Worm (Caenorhabditis elegans) whole organism, L4 larva: ENCODE results near the gene srd-55.

Experiments used
- arid-1 ChIP-seq: fragments of 200-800 bp; sonication (Bioruptor generic); conservative IDR thresholded peaks from 2 replicates; pipeline ENCODE4 v1.3.6; 2022; ENCODE audit warnings: missing genetic modification reagents, missing genetic modification characterization, missing compliant biosample characterization
- ceh-44 ChIP-seq: fragments of 200-800 bp; sonication (Bioruptor generic); IDR thresholded peaks from 2 replicates; pipeline ENCODE4 v1.3.6; 2022; ENCODE audit warnings: missing genetic modification reagents, missing genetic modification characterization, missing compliant biosample characterization
- ceh-62 ChIP-seq: sonication (generic microtip); optimal IDR thresholded peaks from 2 replicates; lab custom pipeline; 2017; ENCODE audit warnings: missing biosample characterization, missing genetic modification characterization
- ceh-82 ChIP-seq: sonication (generic microtip); optimal IDR thresholded peaks from 2 replicates; lab custom pipeline; 2017; ENCODE audit warnings: missing biosample characterization, missing genetic modification characterization
- daf-19 ChIP-seq: fragments of 200-800 bp; sonication (Bioruptor generic); conservative IDR thresholded peaks from 2 replicates; pipeline ENCODE4 v1.3.6; 2022; ENCODE audit warnings: missing genetic modification characterization, missing compliant biosample characterization
- dmd-6 ChIP-seq: fragments of 200-800 bp; sonication (Bioruptor generic); IDR thresholded peaks from 2 replicates; pipeline ENCODE4 v1.3.6; 2022; ENCODE audit warnings: missing genetic modification reagents, missing genetic modification characterization, missing compliant biosample characterization
- dmd-9 ChIP-seq: fragments of 200-800 bp; sonication (Bioruptor generic); IDR thresholded peaks from 2 replicates; pipeline ENCODE4 v1.3.6; 2022; ENCODE audit warnings: missing genetic modification reagents, missing genetic modification characterization, missing compliant biosample characterization
- dpl-1 ChIP-seq: fragments of 150-350 bp; optimal IDR thresholded peaks from 2 replicates; lab custom pipeline; 2014; ENCODE audit warnings: missing biosample characterization, missing genetic modification reagents, missing genetic modification characterization
- duxl-1 ChIP-seq: sonication (generic microtip); optimal IDR thresholded peaks from 2 replicates; lab custom pipeline; 2016; ENCODE audit warnings: mild to moderate bottlenecking, missing genetic modification characterization, moderate library complexity, missing compliant biosample characterization; ENCODE audit not compliant: poor library complexity
- dve-1 ChIP-seq: sonication (generic microtip); optimal IDR thresholded peaks from 2 replicates; lab custom pipeline; 2017; ENCODE audit warnings: antibody characterized with exemption, mild to moderate bottlenecking, missing genetic modification characterization, missing compliant biosample characterization; ENCODE audit not compliant: insufficient read depth
- egl-43 ChIP-seq: fragments of 200-800 bp; sonication (Bioruptor generic); IDR thresholded peaks from 2 replicates; pipeline ENCODE4 v1.3.6; 2022; ENCODE audit warnings: missing genetic modification reagents, missing genetic modification characterization, missing compliant biosample characterization
- fkh-10 ChIP-seq: fragments of 150-350 bp; optimal IDR thresholded peaks from 2 replicates; lab custom pipeline; 2014; ENCODE audit warnings: missing biosample characterization, missing genetic modification reagents, missing genetic modification characterization
- fos-1 ChIP-seq: fragments of 150-350 bp; optimal IDR thresholded peaks from 2 replicates; lab custom pipeline; 2014; ENCODE audit warnings: missing biosample characterization, missing genetic modification characterization
- hif-1 ChIP-seq, 2 experiments: sonication (generic microtip); optimal IDR thresholded peaks; 2 replicates each; lab custom pipeline; 2016 to 2017; ENCODE audit warnings: missing compliant biosample characterization in 2 of 2, missing genetic modification characterization in 2 of 2, missing genetic modification reagents in 2 of 2, missing genotype in 2 of 2, mild to moderate bottlenecking in 1 of 2
- hlh-11 ChIP-seq: fragments of 200-800 bp; sonication (Bioruptor generic); optimal IDR thresholded peaks from 2 replicates; lab custom pipeline; 2018; ENCODE audit warnings: mild to moderate bottlenecking, missing genetic modification characterization, missing compliant biosample characterization
- lin-38 ChIP-seq: fragments of 200-800 bp; sonication (Bioruptor generic); IDR thresholded peaks from 2 replicates; pipeline ENCODE4 v1.3.6; 2022; ENCODE audit warnings: missing genetic modification reagents, missing genetic modification characterization, missing compliant biosample characterization
- lsy-2 ChIP-seq, 2 experiments: fragments of 150-350 bp in 1 of 2; sonication (generic microtip) in 1 of 2; optimal IDR thresholded peaks; 2 replicates each; lab custom pipeline; 2014 to 2017; ENCODE audit warnings: missing biosample characterization in 2 of 2, missing genetic modification characterization in 2 of 2
- mep-1 ChIP-seq: fragments of 150-350 bp; sonication (generic microtip); optimal IDR thresholded peaks from 3 replicates; lab custom pipeline; 2014; ENCODE audit warnings: missing biosample characterization, missing genetic modification characterization
- mes-2 ChIP-seq: sonication (generic microtip); optimal IDR thresholded peaks from 2 replicates; lab custom pipeline; 2016; ENCODE audit warnings: missing genotype, mild to moderate bottlenecking, missing genetic modification characterization, missing compliant biosample characterization; ENCODE audit not compliant: poor library complexity, severe bottlenecking
- nhr-10 ChIP-seq: fragments of 150-350 bp; optimal IDR thresholded peaks from 2 replicates; lab custom pipeline; 2014; ENCODE audit warnings: missing biosample characterization, missing genetic modification characterization
- nhr-11 ChIP-seq: fragments of 150-350 bp; optimal IDR thresholded peaks from 2 replicates; lab custom pipeline; 2014; ENCODE audit warnings: missing biosample characterization, missing genetic modification characterization
- nhr-28 ChIP-seq: fragments of 150-350 bp; optimal IDR thresholded peaks from 2 replicates; lab custom pipeline; 2014; ENCODE audit warnings: missing biosample characterization, missing genetic modification characterization
- nhr-48 ChIP-seq: sonication (generic microtip); optimal IDR thresholded peaks from 2 replicates; lab custom pipeline; 2016; ENCODE audit warnings: mild to moderate bottlenecking, missing genetic modification characterization, missing compliant biosample characterization
- nhr-6 ChIP-seq: fragments of 150-350 bp; optimal IDR thresholded peaks from 2 replicates; lab custom pipeline; 2014; ENCODE audit warnings: missing biosample characterization, missing genetic modification characterization
- pha-4 ChIP-seq, 2 experiments: fragments of 150-350 bp in 1 of 2; fragments of 200-800 bp in 1 of 2; sonication (Bioruptor generic) in 1 of 2; IDR thresholded peaks in 1 of 2; optimal IDR thresholded peaks in 1 of 2; 2 replicates each; pipeline versions ENCODE4 v1.3.6 to Lab custom; 2014 to 2022; ENCODE audit warnings: missing genetic modification characterization in 2 of 2, missing genetic modification reagents in 2 of 2, missing biosample characterization in 1 of 2, missing compliant biosample characterization in 1 of 2
- php-3 ChIP-seq: fragments of 200-800 bp; sonication (Bioruptor generic); IDR thresholded peaks from 2 replicates; pipeline ENCODE4 v1.3.6; 2022; ENCODE audit warnings: missing genetic modification reagents, missing genetic modification characterization, missing compliant biosample characterization
- pqm-1 ChIP-seq: sonication (generic microtip); optimal IDR thresholded peaks from 2 replicates; lab custom pipeline; 2017; ENCODE audit warnings: missing biosample characterization, missing genetic modification characterization
- saeg-2 ChIP-seq: fragments of 200-800 bp; sonication (Bioruptor generic); IDR thresholded peaks from 2 replicates; pipeline ENCODE4 v1.3.6; 2022; ENCODE audit warnings: missing genetic modification reagents, missing genetic modification characterization, missing compliant biosample characterization
- sdz-12 ChIP-seq: fragments of 200-800 bp; sonication (Bioruptor generic); optimal IDR thresholded peaks from 2 replicates; lab custom pipeline; 2018; ENCODE audit warnings: mild to moderate bottlenecking, missing genetic modification characterization, missing compliant biosample characterization
- spr-1 ChIP-seq: sonication (generic microtip); optimal IDR thresholded peaks from 2 replicates; lab custom pipeline; 2016; ENCODE audit warnings: mild to moderate bottlenecking, missing genetic modification characterization, missing compliant biosample characterization
- unc-130 ChIP-seq: sonication (generic microtip); optimal IDR thresholded peaks from 2 replicates; lab custom pipeline; 2016; ENCODE audit warnings: missing genetic modification reagents, missing genetic modification characterization, missing compliant biosample characterization
- unc-62 ChIP-seq, 3 experiments: fragments of 150-350 bp in 1 of 3; sonication (generic microtip); optimal IDR thresholded peaks in 2 of 3; peaks in 1 of 3; 1 replicate in 1 of 3; 2 replicates in 2 of 3; lab custom pipeline; 2014 to 2017; ENCODE audit warnings: missing biosample characterization in 3 of 3, missing genetic modification characterization in 3 of 3, missing genetic modification reagents in 3 of 3, missing genotype in 1 of 3
- vab-7 ChIP-seq: fragments of 200-800 bp; sonication (Bioruptor generic); IDR thresholded peaks from 2 replicates; pipeline ENCODE4 v1.3.6; 2022; ENCODE audit warnings: missing genetic modification reagents, missing genetic modification characterization, missing compliant biosample characterization
- zfp-2 ChIP-seq: sonication (generic microtip); optimal IDR thresholded peaks from 2 replicates; lab custom pipeline; 2016; ENCODE audit warnings: mild to moderate bottlenecking, missing genetic modification characterization, missing compliant biosample characterization
- zfp-3 ChIP-seq: fragments of 200-800 bp; sonication (Bioruptor generic); conservative IDR thresholded peaks from 2 replicates; pipeline ENCODE4 v1.3.6; 2022; ENCODE audit warnings: missing genetic modification reagents, missing genetic modification characterization, missing compliant biosample characterization
- zip-2 ChIP-seq: fragments of 150-350 bp; optimal IDR thresholded peaks from 2 replicates; lab custom pipeline; 2014; ENCODE audit warnings: missing biosample characterization, missing genetic modification characterization
- ztf-7 ChIP-seq: fragments of 150-350 bp; optimal IDR thresholded peaks from 2 replicates; lab custom pipeline; 2014; ENCODE audit warnings: missing biosample characterization, missing genetic modification characterization

The srd-55 gene

ce11 chrII:7397273-7397840 lies 10.9 kb upstream of the srd-55 start:
- TF ChIP-seq pha-4 (GFP tag; IDR thresholded peaks at IDR 0.05; lab: Robert Waterston, UW) (no peak), pha-4 (tag; optimal IDR thresholded peaks at IDR 0.05; lab: Kevin White, UChicago) (no peak), hlh-11 (tag; lab: Kevin White, UChicago) (no peak), daf-19 (GFP tag; lab: Robert Waterston, UW) (no peak), dmd-6 (no peak), hif-1 (tag; optimal IDR thresholded peaks at IDR 0.05; lab: Kevin White, UChicago) (peak in 1 of 2 experiments; percentile 43), pqm-1 (tag; lab: Kevin White, UChicago) (no peak), ceh-82 (tag; lab: Kevin White, UChicago) (no peak), unc-130 (GFP tag; lab: Kevin White, UChicago) (no peak), nhr-10 (tag; lab: Kevin White, UChicago) (no peak), arid-1 (0 out of 2 replicates have a peak, but pooled peaks have one; percentile 13), unc-62 (GFP tag; optimal IDR thresholded peaks at IDR 0.05 in 1 of 2; lab: Kevin White, UChicago) (no peak), unc-62 (tag; optimal IDR thresholded peaks at IDR 0.05; lab: Kevin White, UChicago) (no peak), duxl-1 (tag; lab: Kevin White, UChicago) (peak; percentile 40), nhr-11 (tag; lab: Kevin White, UChicago) (no peak), ceh-44 (no peak), nhr-6 (no peak), zfp-2 (tag; lab: Kevin White, UChicago) (no peak), dpl-1 (GFP tag; lab: Kevin White, UChicago) (peak; percentile 50), fos-1 (no peak), spr-1 (tag; lab: Kevin White, UChicago) (peak; percentile 5), ceh-62 (tag; lab: Kevin White, UChicago) (no peak), vab-7 (GFP tag; lab: Robert Waterston, UW) (no peak), fkh-10 (GFP tag; lab: Kevin White, UChicago) (no peak), zip-2 (tag; lab: Kevin White, UChicago) (peak; percentile 58), lin-38 (peak; percentile 43; the same call in 1 of the 2 replicates), dmd-9 (0 out of 2 replicates have a peak, but pooled peaks have one; percentile 28), saeg-2 (GFP tag; lab: Robert Waterston, UW) (no peak), ztf-7 (tag; lab: Kevin White, UChicago) (no peak), dve-1 (tag; lab: Kevin White, UChicago) (peak; percentile 8), php-3 (GFP tag; lab: Robert Waterston, UW) (no peak), nhr-48 (tag; lab: Kevin White, UChicago) (no peak), nhr-28 (no peak), mes-2 (tag; lab: Kevin White, UChicago) (peak; percentile 78), mep-1 (tag; lab: Kevin White, UChicago) (peak; percentile 8), sdz-12 (GFP tag; lab: Kevin White, UChicago) (no peak), egl-43 (GFP tag; lab: Robert Waterston, UW) (no peak), lsy-2 (tag; optimal IDR thresholded peaks at IDR 0.05; lab: Kevin White, UChicago) (peak in 1 of 2 experiments; percentile 26), zfp-3 (GFP tag; lab: Robert Waterston, UW) (0 out of 2 replicates have a peak, but pooled peaks have one; percentile 18)

ce11 chrII:7398712-7399111 lies 9.6 kb upstream of the srd-55 start, which contains the start of gene C07D10.1:
C07D10.1 (plus strand) TSS chrII:7399012.
- no peak for TF ChIP-seq sdz-12 (GFP tag; lab: Kevin White, UChicago)
- TF ChIP-seq lin-38 = peak; percentile 9; the same call in 1 of the 2 replicates
